Worm (Caenorhabditis elegans) whole organism, L4/young adult: ENCODE data around the gene R13D11.3.

ENCODE experiments used
- W03F9.2 ChIP-seq: fragments of 150-350 bp; optimal IDR thresholded peaks from 2 replicates; lab custom pipeline; 2014; ENCODE audit warnings: missing biosample characterization, missing genetic modification characterization
- dao-5 ChIP-seq: sonication (generic microtip); optimal IDR thresholded peaks from 2 replicates; lab custom pipeline; 2016; ENCODE audit warnings: missing genotype, missing genetic modification characterization, moderate library complexity, missing compliant biosample characterization
- him-1 ChIP-seq: sonication (generic microtip); optimal IDR thresholded peaks from 2 replicates; lab custom pipeline; 2016; ENCODE audit warnings: missing genotype, missing genetic modification reagents, missing genetic modification characterization, missing compliant biosample characterization

R13D11.3 gene

DNA sequence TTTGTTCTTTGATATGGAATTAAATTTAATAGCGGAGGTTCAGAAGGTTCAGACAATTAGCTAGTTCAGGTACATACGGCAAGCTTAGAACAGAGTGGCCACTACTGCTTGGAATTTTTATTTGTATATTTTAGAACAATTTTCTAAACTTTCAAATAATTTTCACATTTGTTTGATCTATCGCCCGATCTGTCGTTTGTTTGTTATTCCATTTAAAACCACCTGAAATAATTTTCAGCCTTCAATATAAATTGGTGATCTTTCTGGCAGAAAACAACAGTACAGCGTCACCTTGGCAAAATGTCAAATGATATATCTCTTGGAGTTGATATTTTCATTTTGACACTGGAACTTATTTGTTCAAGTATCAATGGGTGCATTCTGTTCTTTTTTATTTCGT lies at the start of gene R13D11.3:
Gene R13D11.3, plus strand, starts transcription at position 301 of the 400 bp plus-strand sequence.
- TF ChIP-seq him-1 (no peak), W03F9.2 (no peak), dao-5 (tag; lab: Kevin White, UChicago) (no peak)

DNA sequence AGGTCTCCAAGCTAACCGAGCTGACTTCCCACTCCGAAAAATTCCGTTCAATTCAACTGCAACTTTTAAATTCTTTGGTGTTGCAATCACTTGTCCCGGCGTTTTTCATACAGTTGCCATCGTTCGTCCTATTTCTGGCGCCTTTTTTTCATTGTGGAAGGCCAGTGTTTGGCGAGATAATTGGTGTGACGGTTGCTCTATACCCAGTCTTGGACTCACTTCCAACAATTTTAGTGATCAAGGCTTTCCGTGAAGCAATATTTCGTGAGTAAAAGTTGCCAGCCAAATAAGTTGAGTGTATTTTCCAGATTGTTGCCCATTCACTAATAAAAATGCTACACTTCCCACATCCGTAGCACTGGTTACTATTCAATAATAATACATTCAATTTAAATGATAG lies 42.6 kb upstream of the R13D11.3 start:
- TF ChIP-seq him-1 = no peak
- no peak for TF ChIP-seq W03F9.2
- TF ChIP-seq dao-5 (tag; lab: Kevin White, UChicago) = no peak

DNA sequence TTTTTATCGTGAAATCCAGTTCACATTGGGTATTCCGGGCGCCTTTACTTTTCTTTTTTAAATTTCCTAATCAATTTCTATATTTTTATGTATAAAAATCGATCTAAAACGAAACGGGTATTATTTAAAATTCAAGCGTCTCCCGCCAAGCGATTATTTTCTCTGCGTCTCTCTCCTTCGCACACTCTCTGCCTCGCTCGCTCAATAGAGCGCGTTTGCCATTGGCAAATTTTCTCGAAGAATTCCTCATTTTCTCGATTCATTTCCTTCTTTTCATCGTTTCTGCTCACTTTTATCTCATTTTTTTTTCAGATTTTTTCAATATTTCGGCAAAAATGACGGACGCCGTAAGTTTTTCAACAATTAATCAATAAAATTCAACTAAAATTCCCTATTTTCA lies 41.6 kb upstream of the R13D11.3 start, which contains the start of gene sti-1:
Gene sti-1, plus strand, starts transcription at position 263 of the 400 bp plus-strand sequence.
- TF ChIP-seq W03F9.2 (peak; percentile 79), dao-5 (tag; lab: Kevin White, UChicago) (no peak), him-1 (no peak)

- TF ChIP-seq dao-5 (tag; lab: Kevin White, UChicago) = no peak
- TF ChIP-seq W03F9.2 = no peak
- TF ChIP-seq him-1 = no peak
Measured at ce11 chrV:774341-774740, 40.5 kb upstream of the R13D11.3 start.

DNA sequence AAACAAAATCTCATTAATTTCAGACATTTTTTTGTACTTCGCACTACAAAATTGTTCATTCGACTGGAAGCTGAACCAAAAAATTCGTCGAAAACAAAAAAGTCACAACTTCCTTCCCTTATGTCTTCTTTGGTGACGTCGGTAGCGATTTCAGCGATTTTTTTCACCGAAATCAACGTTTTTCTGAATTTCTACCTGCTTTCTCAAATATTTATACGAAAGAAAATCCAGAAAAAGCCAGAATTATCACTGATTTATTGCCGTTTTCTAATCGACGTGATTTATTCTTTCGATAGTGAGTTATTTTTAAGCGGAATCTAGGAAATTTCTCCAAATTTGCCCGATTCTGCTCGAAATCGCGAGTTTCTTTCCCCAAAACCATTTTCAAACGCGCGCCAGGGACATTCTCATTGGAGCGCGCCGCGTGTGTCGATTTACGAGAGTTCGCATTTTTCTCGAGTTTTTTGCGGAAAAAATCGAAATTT lies 39.9 kb upstream of the R13D11.3 start, which contains the start of gene srbc-58:
Gene srbc-58, plus strand, starts transcription at position 121 of the 485 bp plus-strand sequence.
- TF ChIP-seq W03F9.2 = no peak
- no peak for TF ChIP-seq dao-5 (tag; lab: Kevin White, UChicago)
- TF ChIP-seq him-1 = no peak

DNA sequence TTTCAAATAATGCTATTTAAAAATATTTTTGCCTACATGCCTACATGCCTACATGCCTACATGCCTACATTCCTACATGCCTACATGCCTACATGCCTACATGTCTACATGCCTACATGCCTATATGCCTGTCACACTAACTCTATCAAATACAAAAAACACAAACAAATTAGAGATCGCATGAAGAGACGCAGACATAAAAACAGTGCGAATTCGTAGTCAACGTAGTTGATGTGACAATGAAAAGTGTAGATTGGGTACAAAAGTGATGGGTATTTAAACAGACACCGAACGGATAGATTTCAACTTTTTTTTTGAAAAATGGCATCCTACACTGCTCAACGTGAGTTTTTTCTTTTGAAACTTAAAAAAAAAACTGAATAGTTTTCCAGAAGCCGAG lies 37.5 kb upstream of the R13D11.3 start, which contains the start of gene R09E12.9:
Gene R09E12.9, plus strand, starts transcription at position 316 of the 400 bp plus-strand sequence.
- no peak for TF ChIP-seq him-1
- no peak for TF ChIP-seq dao-5 (tag; lab: Kevin White, UChicago)
- TF ChIP-seq W03F9.2 = no peak

- TF ChIP-seq dao-5 (tag; lab: Kevin White, UChicago) (no peak), W03F9.2 (no peak), him-1 (no peak)
Measured at ce11 chrV:778339-778738, 36.5 kb upstream of the R13D11.3 start, which contains the start of gene srbc-59. srbc-59 (plus strand) TSS chrV:778639.

- TF ChIP-seq him-1 = no peak
- TF ChIP-seq dao-5 (tag; lab: Kevin White, UChicago) = no peak
- TF ChIP-seq W03F9.2 = no peak
Measured at ce11 chrV:779999-780398, 34.8 kb upstream of the R13D11.3 start, which contains the start of gene srbc-60. srbc-60 (plus strand) TSS chrV:780299.

ce11 chrV:782432-782831 lies 32.4 kb upstream of the R13D11.3 start, which contains the start of gene srab-16:
srab-16 (plus strand) TSS chrV:782732.
- no peak for TF ChIP-seq dao-5 (tag; lab: Kevin White, UChicago)
- no peak for TF ChIP-seq him-1
- no peak for TF ChIP-seq W03F9.2

ce11 chrV:794092-794491 lies 20.7 kb upstream of the R13D11.3 start:
- TF ChIP-seq dao-5 (tag; lab: Kevin White, UChicago) (no peak), W03F9.2 (no peak), him-1 (no peak)

ce11 chrV:797241-797640 lies 17.6 kb upstream of the R13D11.3 start:
- TF ChIP-seq dao-5 (tag; lab: Kevin White, UChicago) (no peak), W03F9.2 (no peak), him-1 (no peak)

DNA sequence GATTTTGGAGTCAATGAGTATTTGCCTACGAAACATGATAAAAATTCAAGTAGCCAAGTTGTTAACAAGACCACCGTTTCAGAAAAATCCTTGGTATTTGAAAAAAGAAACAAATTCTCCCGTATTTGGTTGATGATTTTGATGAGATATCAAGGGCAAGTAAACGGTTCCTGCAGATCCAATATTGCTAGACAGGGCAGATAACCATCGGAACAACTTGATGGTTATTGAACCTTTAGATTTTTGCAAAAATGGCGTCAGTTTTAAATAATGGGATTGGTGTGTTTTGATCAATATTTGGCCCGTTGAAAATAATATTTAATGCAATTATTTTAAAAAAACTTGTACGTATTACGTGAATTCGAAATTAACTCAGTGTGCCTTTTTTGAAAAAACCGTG lies 14.5 kb upstream of the R13D11.3 start:
- TF ChIP-seq W03F9.2 (no peak), him-1 (no peak), dao-5 (tag; lab: Kevin White, UChicago) (no peak)

ce11 chrV:801555-802060 lies 13.2 kb upstream of the R13D11.3 start:
- TF ChIP-seq W03F9.2 = no peak

- no peak for TF ChIP-seq him-1
- TF ChIP-seq W03F9.2 = no peak
- TF ChIP-seq dao-5 (tag; lab: Kevin White, UChicago) = no peak
Measured at ce11 chrV:802726-803125, 12.1 kb upstream of the R13D11.3 start.

DNA sequence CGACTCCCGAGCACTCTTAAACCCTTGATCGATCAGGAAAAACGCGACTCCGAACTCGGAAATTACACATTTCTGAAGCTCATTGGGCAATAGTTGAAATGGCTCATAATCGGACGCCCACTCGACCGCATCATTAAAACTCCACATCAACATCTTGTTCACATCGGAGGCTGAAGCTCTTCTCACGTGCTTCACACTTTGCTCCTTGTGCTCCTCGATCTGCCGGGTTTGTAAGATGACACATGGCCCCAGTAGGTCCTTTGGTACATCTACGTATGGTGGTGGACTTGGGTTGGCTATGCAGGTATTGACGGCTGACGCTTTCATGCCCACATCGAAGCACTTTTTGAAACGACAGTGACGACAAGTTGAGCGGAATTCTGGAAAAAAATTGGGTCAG lies 11.3 kb upstream of the R13D11.3 start:
- TF ChIP-seq him-1 (no peak), W03F9.2 (no peak), dao-5 (tag; lab: Kevin White, UChicago) (no peak)

DNA sequence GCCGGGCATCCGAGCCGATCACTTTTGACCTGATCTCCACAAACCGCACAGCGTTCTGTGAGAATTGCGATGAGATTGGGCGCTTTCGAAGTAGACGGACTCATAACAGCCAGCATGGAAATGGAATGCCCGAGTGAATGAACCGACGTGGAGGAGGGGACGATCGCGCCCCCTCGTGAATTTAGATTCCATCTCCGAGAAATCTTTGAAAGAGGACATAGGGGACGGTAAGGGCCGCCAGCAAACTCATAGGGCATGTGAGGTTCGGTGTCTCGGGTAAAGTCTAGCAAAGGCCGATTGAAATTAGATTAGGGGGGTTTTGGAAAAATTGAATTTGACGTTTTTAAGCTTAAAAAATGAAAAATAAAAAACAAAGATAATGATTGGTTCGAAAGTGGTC lies 10.3 kb upstream of the R13D11.3 start, which contains the start of gene nhr-270:
Gene nhr-270, minus strand, starts transcription at position 257 of the 400 bp plus-strand sequence.
- no peak for TF ChIP-seq dao-5 (tag; lab: Kevin White, UChicago)
- TF ChIP-seq him-1 = no peak
- TF ChIP-seq W03F9.2 = no peak
